Worm (Caenorhabditis elegans): Measurements from ENCODE around the gene C23G10.10.

DNA sequence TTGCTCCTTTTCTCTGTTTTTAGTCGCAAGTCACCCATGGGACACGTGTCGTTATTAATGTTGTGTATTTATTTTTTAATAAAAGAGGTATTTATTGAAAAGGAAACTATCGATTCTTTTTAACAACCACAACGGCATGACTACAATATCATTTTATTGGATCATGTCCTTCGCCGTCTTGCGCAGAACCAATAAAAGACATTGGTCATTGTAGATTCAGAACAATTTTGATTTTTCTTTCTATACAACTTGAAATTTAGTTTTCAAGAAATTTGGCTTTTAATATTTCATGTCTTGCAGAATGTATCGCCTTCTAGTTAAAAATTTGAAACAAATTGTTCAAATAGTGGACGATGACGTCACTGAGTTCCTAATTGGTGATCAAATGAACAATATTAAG is 37.7 kb upstream of the C23G10.10 start, which contains the start of gene amdh-1:
- TF ChIP-seq nhr-11 (tag; optimal IDR thresholded peaks at IDR 0.05) (no peak), fos-1 (tag; optimal IDR thresholded peaks at IDR 0.05) (no peak), aly-2 (tag; optimal IDR thresholded peaks at IDR 0.05) (no peak), lir-3 (tag; optimal IDR thresholded peaks at IDR 0.05) (no peak), ztf-11 (tag; optimal IDR thresholded peaks at IDR 0.05) (no peak), zip-2 (tag; optimal IDR thresholded peaks at IDR 0.05) (no peak), fkh-10 (GFP tag; optimal IDR thresholded peaks at IDR 0.05) (no peak), nhr-28 (tag; optimal IDR thresholded peaks at IDR 0.05) (no peak), dpl-1 (GFP tag; optimal IDR thresholded peaks at IDR 0.05) (no peak), daf-16 (GFP tag; optimal IDR thresholded peaks at IDR 0.05) (no peak), daf-16 (tag; optimal IDR thresholded peaks at IDR 0.05) (no peak)
